Fruit fly (Drosophila melanogaster) Kc167 (cell line): ENCODE results near the gene Miga.

Source experiments
- Myc ChIP-seq: fragments of >200 bp; optimal IDR thresholded peaks from 2 replicates; lab custom pipeline; 2017; ENCODE audit warnings: missing external identifiers
- Sin3A ChIP-seq: fragments of >200 bp; optimal IDR thresholded peaks from 2 replicates; lab custom pipeline; 2018; ENCODE audit warnings: missing external identifiers
- h ChIP-seq: fragments of >200 bp; optimal IDR thresholded peaks from 3 replicates; lab custom pipeline; 2018; ENCODE audit warnings: missing external identifiers
- insv ChIP-seq: fragments of >200 bp; optimal IDR thresholded peaks from 3 replicates; lab custom pipeline; 2018; ENCODE audit warnings: missing external identifiers
- psq ChIP-seq: fragments of >200 bp; optimal IDR thresholded peaks from 2 replicates; lab custom pipeline; 2017; ENCODE audit warnings: missing external identifiers
- ttk ChIP-seq: sonication (Bioruptor generic); optimal IDR thresholded peaks from 2 replicates; lab custom pipeline; 2017; ENCODE audit warnings: missing external identifiers

DNA sequence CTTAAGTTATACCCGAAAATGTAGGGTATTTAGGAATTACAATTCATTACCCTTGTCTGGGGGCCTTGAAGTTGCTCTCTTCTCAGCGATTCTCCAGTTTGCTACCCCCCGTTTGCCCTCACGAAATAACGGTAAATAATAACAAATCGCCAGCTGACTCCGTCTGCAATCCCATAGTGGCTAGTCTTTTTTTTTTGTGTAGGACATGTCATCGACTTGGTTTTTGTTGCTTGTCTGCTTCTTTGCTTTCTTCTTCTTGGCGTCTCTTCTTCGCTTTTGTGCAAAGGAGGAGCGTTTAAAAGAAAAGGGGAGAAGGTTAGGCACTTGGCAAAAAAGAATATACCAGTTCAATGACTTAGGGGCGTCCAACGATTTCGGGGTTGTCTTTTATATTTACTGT lies 21.4 kb downstream of the Miga start:
- TF ChIP-seq ttk (lab: Kevin White, UChicago) = no peak
- TF ChIP-seq h (lab: Kevin White, UChicago) = no peak
- TF ChIP-seq Sin3A (lab: Kevin White, UChicago) = no peak
- TF ChIP-seq insv = no peak
- TF ChIP-seq Myc = no peak
- TF ChIP-seq psq = no peak
